Fruit fly (Drosophila melanogaster): Measurements from ENCODE around the gene lectin-21Cb.

lectin-21Cb gene

DNA sequence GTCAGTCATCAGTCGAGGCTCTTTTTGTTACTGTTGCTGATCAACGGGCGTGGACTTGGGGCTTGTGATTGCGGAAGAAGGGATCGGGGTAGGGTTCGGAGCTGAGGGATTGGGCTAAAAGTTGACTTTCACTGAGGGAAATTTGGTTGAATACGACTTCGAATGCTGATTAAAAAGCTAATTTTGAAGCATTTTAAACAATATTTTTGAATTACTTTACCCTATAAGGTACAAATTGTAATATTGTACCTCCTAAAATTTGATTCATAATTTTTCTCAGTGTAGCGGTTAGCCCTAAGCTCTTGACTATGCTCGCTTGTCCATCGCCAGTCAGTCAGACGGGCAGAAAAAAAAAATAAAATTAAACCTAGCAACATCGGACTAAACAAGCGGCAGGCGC, 25.5 kb upstream of the lectin-21Cb start (continued):
- TF ChIP-seq Eip75B (GFP tag; optimal IDR thresholded peaks at IDR 0.05) (peak; percentile 73), CG34406 (GFP tag; optimal IDR thresholded peaks at IDR 0.05) (peak; percentile 2), fkh (GFP tag; optimal IDR thresholded peaks at IDR 0.05) (no peak), CG6808 (GFP tag; optimal IDR thresholded peaks at IDR 0.05) (peak; percentile 72), salr (GFP tag; optimal IDR thresholded peaks at IDR 0.05) (peak; percentile 26 to 56), CG8119 (GFP tag; IDR thresholded peaks at IDR 0.05) (peak; percentile 48; the same call in 1 of the 3 replicates), CG10631 (GFP tag; optimal IDR thresholded peaks at IDR 0.05) (peak; percentile 80), Blimp-1 (GFP tag; optimal IDR thresholded peaks at IDR 0.05) (no peak), Smox (GFP tag; optimal IDR thresholded peaks at IDR 0.05) (peak; percentile 4), Hr4 (GFP tag; optimal IDR thresholded peaks at IDR 0.05) (no peak), OdsH (GFP tag; optimal IDR thresholded peaks at IDR 0.05) (peak; percentile 64)

DNA sequence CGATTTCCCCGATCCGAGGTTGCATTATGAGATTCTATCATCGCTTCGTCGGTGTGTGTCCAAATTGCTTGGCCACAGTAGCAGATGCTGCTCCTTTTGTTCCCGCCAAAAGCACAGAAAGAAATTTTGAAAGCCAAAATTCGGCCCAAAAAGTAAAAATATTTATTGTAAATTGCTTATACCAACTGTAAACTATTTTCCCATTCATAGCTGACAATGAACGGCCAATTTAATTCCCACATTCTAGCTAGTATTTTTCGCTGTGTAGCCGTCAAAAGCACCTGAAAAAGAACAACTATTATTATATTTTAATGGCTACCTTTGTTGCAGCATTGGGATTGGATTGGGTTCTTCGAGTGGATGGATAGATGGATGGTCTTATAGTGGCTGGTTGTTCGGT, 15.5 kb upstream of the lectin-21Cb start:
- TF ChIP-seq esn (GFP tag; optimal IDR thresholded peaks at IDR 0.05) (peak; percentile 48), CG15336 (GFP tag; IDR thresholded peaks at IDR 0.05) (no peak), eg (GFP tag; IDR thresholded peaks at IDR 0.05) (no peak), topi (GFP tag; optimal IDR thresholded peaks at IDR 0.05) (peak; percentile 23), vri (GFP tag; optimal IDR thresholded peaks at IDR 0.05) (peak; percentile 16), Eip78C (GFP tag) (peak; percentile 77), fd59A (GFP tag; optimal IDR thresholded peaks at IDR 0.05) (no peak), achi (GFP tag; optimal IDR thresholded peaks at IDR 0.05) (peak; percentile 29), Eip75B (GFP tag; optimal IDR thresholded peaks at IDR 0.05) (no peak), svp (GFP tag) (peak; percentile 62), CG11762 (GFP tag; optimal IDR thresholded peaks at IDR 0.05; ENCODE audit: insufficient read depth) (no peak), Sox15 (GFP tag; optimal IDR thresholded peaks at IDR 0.05) (no peak), CG11902 (GFP tag; optimal IDR thresholded peaks at IDR 0.05) (no peak), Ets21C (GFP tag; optimal IDR thresholded peaks at IDR 0.05) (no peak), cyc (GFP tag; optimal IDR thresholded peaks at IDR 0.05) (peak; percentile 25), Hr38 (GFP tag; optimal IDR thresholded peaks at IDR 0.05) (no peak), Lpt (GFP tag; optimal IDR thresholded peaks at IDR 0.05) (no peak), CG11294 (GFP tag; IDR thresholded peaks at IDR 0.05) (no peak), ss (GFP tag; optimal IDR thresholded peaks at IDR 0.05) (no peak), OdsH (GFP tag; optimal IDR thresholded peaks at IDR 0.05) (peak; percentile 33), CG9139 (GFP tag; optimal IDR thresholded peaks at IDR 0.05) (no peak), spab (GFP tag; optimal IDR thresholded peaks at IDR 0.05) (no peak), Sox102F (GFP tag; optimal IDR thresholded peaks at IDR 0.05) (peak; percentile 46), fkh (GFP tag; optimal IDR thresholded peaks at IDR 0.05) (no peak), dsx (GFP tag; optimal IDR thresholded peaks at IDR 0.05; ENCODE audit: poor library complexity, severe bottlenecking) (no peak), salr (GFP tag; optimal IDR thresholded peaks at IDR 0.05) (no peak), CG3919 (GFP tag; optimal IDR thresholded peaks at IDR 0.05) (peak; percentile 55), acj6 (GFP tag; optimal IDR thresholded peaks at IDR 0.05) (peak; percentile 21), Hr39 (GFP tag; optimal IDR thresholded peaks at IDR 0.05) (peak; percentile 37), CG32006 (GFP tag; optimal IDR thresholded peaks at IDR 0.05) (peak; percentile 41), CG6163 (GFP tag; IDR thresholded peaks at IDR 0.05) (peak; percentile 68), CG3032 (tag; optimal IDR thresholded peaks at IDR 0.05) (no peak), CG10669 (GFP tag; optimal IDR thresholded peaks at IDR 0.05) (peak; percentile 21), CG10631 (GFP tag; optimal IDR thresholded peaks at IDR 0.05) (peak; percentile 11), Met (GFP tag; optimal IDR thresholded peaks at IDR 0.05) (peak; percentile 48), Smox (GFP tag; optimal IDR thresholded peaks at IDR 0.05) (peak; percentile 20), CG31627 (GFP tag; optimal IDR thresholded peaks at IDR 0.05) (peak; percentile 29), CG1621 (tag; optimal IDR thresholded peaks at IDR 0.05) (no peak), Blimp-1 (GFP tag; optimal IDR thresholded peaks at IDR 0.05) (no peak), CG7368 (GFP tag; optimal IDR thresholded peaks at IDR 0.05) (no peak), CG34406 (GFP tag; optimal IDR thresholded peaks at IDR 0.05) (no peak), fd85E (GFP tag; optimal IDR thresholded peaks at IDR 0.05) (no peak), CG16779 (tag; optimal IDR thresholded peaks at IDR 0.05) (no peak), CG8632 (GFP tag; optimal IDR thresholded peaks at IDR 0.05) (peak; percentile 0), Sox14 (GFP tag; optimal IDR thresholded peaks at IDR 0.05) (peak; percentile 47), CG8119 (GFP tag; IDR thresholded peaks at IDR 0.05) (no peak), Eip93F (GFP tag; optimal IDR thresholded peaks at IDR 0.05) (no peak)

Data from whole organism, prepupa.